Worm (Caenorhabditis elegans) whole organism, L4 larva: ENCODE data around the gene kin-20.
A peak's percentile ranks its signal among the peaks of the same experiment; 100 is the strongest.

Experiments
- D1046.2 ChIP-seq: fragments of 200-800 bp; sonication (Bioruptor generic); IDR thresholded peaks from 2 replicates; pipeline ENCODE4 v1.3.6; 2022; ENCODE audit warnings: missing genetic modification characterization, missing compliant biosample characterization
- F26F4.8 ChIP-seq: fragments of 200-800 bp; sonication (Bioruptor generic); conservative IDR thresholded peaks from 2 replicates; pipeline ENCODE4 v1.3.6; 2022; ENCODE audit warnings: missing genetic modification characterization, missing compliant biosample characterization
- F44E2.7 ChIP-seq: fragments of 200-800 bp; sonication (Bioruptor generic); IDR thresholded peaks from 2 replicates; pipeline ENCODE4 v2.1.2; 2022; ENCODE audit warnings: missing genetic modification characterization, missing compliant biosample characterization
- T20F7.1 ChIP-seq: fragments of 200-800 bp; sonication (Bioruptor generic); optimal IDR thresholded peaks from 2 replicates; lab custom pipeline; 2018; ENCODE audit warnings: mild to moderate bottlenecking, missing genetic modification characterization, missing compliant biosample characterization
- T26A8.4 ChIP-seq: fragments of 200-800 bp; sonication (Bioruptor generic); IDR thresholded peaks from 2 replicates; pipeline ENCODE4 v1.3.6; 2022; ENCODE audit warnings: missing genetic modification characterization, missing compliant biosample characterization
- Y48G9A.11 ChIP-seq: fragments of 200-800 bp; sonication (Bioruptor generic); IDR thresholded peaks from 2 replicates; pipeline ENCODE4 v1.3.6; 2022; ENCODE audit warnings: missing genetic modification reagents, missing genetic modification characterization, missing compliant biosample characterization
- Y5F2A.4 ChIP-seq: fragments of 200-800 bp; sonication (Bioruptor generic); optimal IDR thresholded peaks from 2 replicates; lab custom pipeline; 2018; ENCODE audit warnings: mild to moderate bottlenecking, missing genetic modification characterization, missing compliant biosample characterization
- ZK546.5 ChIP-seq, 2 experiments: sonication (generic microtip); optimal IDR thresholded peaks; 2 replicates each; lab custom pipeline; 2017; ENCODE audit warnings: missing biosample characterization in 2 of 2, missing genetic modification characterization in 2 of 2
- aly-2 ChIP-seq: sonication (generic microtip); optimal IDR thresholded peaks from 2 replicates; lab custom pipeline; 2018; ENCODE audit warnings: missing biosample characterization, missing genetic modification characterization
- arid-1 ChIP-seq: fragments of 200-800 bp; sonication (Bioruptor generic); conservative IDR thresholded peaks from 2 replicates; pipeline ENCODE4 v1.3.6; 2022; ENCODE audit warnings: missing genetic modification reagents, missing genetic modification characterization, missing compliant biosample characterization
- attf-4 ChIP-seq: sonication (generic microtip); optimal IDR thresholded peaks from 3 replicates; lab custom pipeline; 2017; ENCODE audit warnings: missing biosample characterization, missing genetic modification characterization
- ceh-28 ChIP-seq: fragments of 150-350 bp; optimal IDR thresholded peaks from 2 replicates; lab custom pipeline; 2014; ENCODE audit warnings: missing biosample characterization, missing genetic modification reagents, missing genetic modification characterization
- cey-2 ChIP-seq: sonication (generic microtip); optimal IDR thresholded peaks from 3 replicates; lab custom pipeline; 2017; ENCODE audit warnings: missing genetic modification characterization, mild to moderate bottlenecking, missing compliant biosample characterization, antibody characterized with exemption, borderline replicate concordance; ENCODE audit not compliant: insufficient read depth
- ctbp-1 ChIP-seq: fragments of 200-800 bp; sonication (Bioruptor generic); IDR thresholded peaks from 2 replicates; pipeline ENCODE4 v1.3.6; 2022; ENCODE audit warnings: missing genetic modification reagents, missing genetic modification characterization, missing compliant biosample characterization
- daf-12 ChIP-seq: fragments of 150-350 bp; optimal IDR thresholded peaks from 2 replicates; lab custom pipeline; 2014; ENCODE audit warnings: missing biosample characterization, missing genetic modification reagents, missing genetic modification characterization
- dmd-9 ChIP-seq: fragments of 200-800 bp; sonication (Bioruptor generic); IDR thresholded peaks from 2 replicates; pipeline ENCODE4 v1.3.6; 2022; ENCODE audit warnings: missing genetic modification reagents, missing genetic modification characterization, missing compliant biosample characterization
- dpl-1 ChIP-seq: fragments of 150-350 bp; optimal IDR thresholded peaks from 2 replicates; lab custom pipeline; 2014; ENCODE audit warnings: missing biosample characterization, missing genetic modification reagents, missing genetic modification characterization
- duxl-1 ChIP-seq: sonication (generic microtip); optimal IDR thresholded peaks from 2 replicates; lab custom pipeline; 2016; ENCODE audit warnings: mild to moderate bottlenecking, missing genetic modification characterization, moderate library complexity, missing compliant biosample characterization; ENCODE audit not compliant: poor library complexity
- dve-1 ChIP-seq: sonication (generic microtip); optimal IDR thresholded peaks from 2 replicates; lab custom pipeline; 2017; ENCODE audit warnings: antibody characterized with exemption, mild to moderate bottlenecking, missing genetic modification characterization, missing compliant biosample characterization; ENCODE audit not compliant: insufficient read depth
- egl-27 ChIP-seq: sonication (generic microtip); optimal IDR thresholded peaks from 3 replicates; lab custom pipeline; 2017; ENCODE audit warnings: missing biosample characterization, missing genetic modification reagents, missing genetic modification characterization
- egl-43 ChIP-seq: fragments of 200-800 bp; sonication (Bioruptor generic); IDR thresholded peaks from 2 replicates; pipeline ENCODE4 v1.3.6; 2022; ENCODE audit warnings: missing genetic modification reagents, missing genetic modification characterization, missing compliant biosample characterization
- gei-8 ChIP-seq: fragments of 200-800 bp; sonication (Bioruptor generic); optimal IDR thresholded peaks from 2 replicates; lab custom pipeline; 2018; ENCODE audit warnings: mild to moderate bottlenecking, missing genetic modification characterization, missing compliant biosample characterization
- hlh-30 ChIP-seq: sonication (generic microtip); optimal IDR thresholded peaks from 2 replicates; lab custom pipeline; 2017; ENCODE audit warnings: antibody characterized with exemption, mild to moderate bottlenecking, missing genetic modification characterization, missing compliant biosample characterization; ENCODE audit not compliant: insufficient read depth
- hmg-1.1 ChIP-seq: fragments of 200-800 bp; sonication (Bioruptor generic); IDR thresholded peaks from 2 replicates; pipeline ENCODE4 v1.3.6; 2022; ENCODE audit warnings: missing genetic modification reagents, missing genetic modification characterization, missing compliant biosample characterization
- jun-1 ChIP-seq: fragments of 150-350 bp; optimal IDR thresholded peaks from 2 replicates; lab custom pipeline; 2014; ENCODE audit warnings: missing biosample characterization, missing genetic modification reagents, missing genetic modification characterization
- lim-7 ChIP-seq: fragments of 200-800 bp; sonication (Bioruptor generic); IDR thresholded peaks from 2 replicates; pipeline ENCODE4 v1.3.6; 2022; ENCODE audit warnings: missing genetic modification characterization, missing compliant biosample characterization
- lin-29 ChIP-seq: fragments of 200-800 bp; sonication (Bioruptor generic); IDR thresholded peaks from 2 replicates; pipeline ENCODE4 v1.3.6; 2022; ENCODE audit warnings: missing genetic modification reagents, missing genetic modification characterization, missing compliant biosample characterization
- lin-39 ChIP-seq: fragments of 150-350 bp; optimal IDR thresholded peaks from 2 replicates; lab custom pipeline; 2014; ENCODE audit warnings: missing biosample characterization, missing genetic modification reagents, missing genetic modification characterization
- lir-3 ChIP-seq: sonication (generic microtip); optimal IDR thresholded peaks from 2 replicates; lab custom pipeline; 2016; ENCODE audit warnings: mild to moderate bottlenecking, missing genetic modification characterization, missing compliant biosample characterization
- mdt-29 ChIP-seq: fragments of 200-800 bp; sonication (Bioruptor generic); IDR thresholded peaks from 2 replicates; pipeline ENCODE4 v1.3.6; 2022; ENCODE audit warnings: missing genetic modification reagents, missing genetic modification characterization, missing compliant biosample characterization
- mxl-2 ChIP-seq: fragments of 200-800 bp; sonication (Bioruptor generic); conservative IDR thresholded peaks from 2 replicates; pipeline ENCODE4 v1.3.6; 2022; ENCODE audit warnings: missing genetic modification reagents, missing genetic modification characterization, missing compliant biosample characterization
- mxl-3 ChIP-seq: fragments of 200-800 bp; sonication (Bioruptor generic); optimal IDR thresholded peaks from 2 replicates; lab custom pipeline; 2018; ENCODE audit warnings: mild to moderate bottlenecking, missing genetic modification characterization, missing compliant biosample characterization
- nhr-10 ChIP-seq: fragments of 150-350 bp; optimal IDR thresholded peaks from 2 replicates; lab custom pipeline; 2014; ENCODE audit warnings: missing biosample characterization, missing genetic modification characterization
- nhr-11 ChIP-seq: fragments of 150-350 bp; optimal IDR thresholded peaks from 2 replicates; lab custom pipeline; 2014; ENCODE audit warnings: missing biosample characterization, missing genetic modification characterization
- nhr-25 ChIP-seq: sonication (generic microtip); optimal IDR thresholded peaks from 2 replicates; lab custom pipeline; 2017; ENCODE audit warnings: missing genetic modification characterization, mild to moderate bottlenecking, missing compliant biosample characterization, antibody characterized with exemption, moderate library complexity, borderline replicate concordance; ENCODE audit not compliant: insufficient read depth
- nhr-28 ChIP-seq: fragments of 150-350 bp; optimal IDR thresholded peaks from 2 replicates; lab custom pipeline; 2014; ENCODE audit warnings: missing biosample characterization, missing genetic modification characterization
- nhr-48 ChIP-seq: sonication (generic microtip); optimal IDR thresholded peaks from 2 replicates; lab custom pipeline; 2016; ENCODE audit warnings: mild to moderate bottlenecking, missing genetic modification characterization, missing compliant biosample characterization
- nhr-76 ChIP-seq: fragments of 150-350 bp; optimal IDR thresholded peaks from 2 replicates; lab custom pipeline; 2014; ENCODE audit warnings: missing biosample characterization, missing genetic modification characterization
- pha-4 ChIP-seq, 2 experiments: fragments of 150-350 bp in 1 of 2; fragments of 200-800 bp in 1 of 2; sonication (Bioruptor generic) in 1 of 2; IDR thresholded peaks in 1 of 2; optimal IDR thresholded peaks in 1 of 2; 2 replicates each; pipeline versions ENCODE4 v1.3.6 to Lab custom; 2014 to 2022; ENCODE audit warnings: missing genetic modification characterization in 2 of 2, missing genetic modification reagents in 2 of 2, missing biosample characterization in 1 of 2, missing compliant biosample characterization in 1 of 2
- pqm-1 ChIP-seq: sonication (generic microtip); optimal IDR thresholded peaks from 2 replicates; lab custom pipeline; 2017; ENCODE audit warnings: missing biosample characterization, missing genetic modification characterization
- sdz-12 ChIP-seq: fragments of 200-800 bp; sonication (Bioruptor generic); optimal IDR thresholded peaks from 2 replicates; lab custom pipeline; 2018; ENCODE audit warnings: mild to moderate bottlenecking, missing genetic modification characterization, missing compliant biosample characterization
- skn-1 ChIP-seq: fragments of 150-350 bp; optimal IDR thresholded peaks from 2 replicates; lab custom pipeline; 2014; ENCODE audit warnings: missing biosample characterization, missing genetic modification characterization
- snpc-1.2 ChIP-seq: fragments of 200-800 bp; sonication (Bioruptor generic); IDR thresholded peaks from 2 replicates; pipeline ENCODE4 v1.3.6; 2022; ENCODE audit warnings: missing genetic modification reagents, missing genetic modification characterization, missing compliant biosample characterization
- spr-1 ChIP-seq: sonication (generic microtip); optimal IDR thresholded peaks from 2 replicates; lab custom pipeline; 2016; ENCODE audit warnings: mild to moderate bottlenecking, missing genetic modification characterization, missing compliant biosample characterization
- spr-3 ChIP-seq: fragments of 200-800 bp; sonication (Bioruptor generic); optimal IDR thresholded peaks from 2 replicates; lab custom pipeline; 2018; ENCODE audit warnings: mild to moderate bottlenecking, missing genetic modification characterization, missing compliant biosample characterization
- zfp-3 ChIP-seq: fragments of 200-800 bp; sonication (Bioruptor generic); conservative IDR thresholded peaks from 2 replicates; pipeline ENCODE4 v1.3.6; 2022; ENCODE audit warnings: missing genetic modification reagents, missing genetic modification characterization, missing compliant biosample characterization
- zip-11 ChIP-seq: fragments of 200-800 bp; sonication (Bioruptor generic); IDR thresholded peaks from 2 replicates; pipeline ENCODE4 v1.3.6; 2022; ENCODE audit warnings: missing genetic modification characterization, missing compliant biosample characterization
- ztf-7 ChIP-seq: fragments of 150-350 bp; optimal IDR thresholded peaks from 2 replicates; lab custom pipeline; 2014; ENCODE audit warnings: missing biosample characterization, missing genetic modification characterization

Gene kin-20

DNA sequence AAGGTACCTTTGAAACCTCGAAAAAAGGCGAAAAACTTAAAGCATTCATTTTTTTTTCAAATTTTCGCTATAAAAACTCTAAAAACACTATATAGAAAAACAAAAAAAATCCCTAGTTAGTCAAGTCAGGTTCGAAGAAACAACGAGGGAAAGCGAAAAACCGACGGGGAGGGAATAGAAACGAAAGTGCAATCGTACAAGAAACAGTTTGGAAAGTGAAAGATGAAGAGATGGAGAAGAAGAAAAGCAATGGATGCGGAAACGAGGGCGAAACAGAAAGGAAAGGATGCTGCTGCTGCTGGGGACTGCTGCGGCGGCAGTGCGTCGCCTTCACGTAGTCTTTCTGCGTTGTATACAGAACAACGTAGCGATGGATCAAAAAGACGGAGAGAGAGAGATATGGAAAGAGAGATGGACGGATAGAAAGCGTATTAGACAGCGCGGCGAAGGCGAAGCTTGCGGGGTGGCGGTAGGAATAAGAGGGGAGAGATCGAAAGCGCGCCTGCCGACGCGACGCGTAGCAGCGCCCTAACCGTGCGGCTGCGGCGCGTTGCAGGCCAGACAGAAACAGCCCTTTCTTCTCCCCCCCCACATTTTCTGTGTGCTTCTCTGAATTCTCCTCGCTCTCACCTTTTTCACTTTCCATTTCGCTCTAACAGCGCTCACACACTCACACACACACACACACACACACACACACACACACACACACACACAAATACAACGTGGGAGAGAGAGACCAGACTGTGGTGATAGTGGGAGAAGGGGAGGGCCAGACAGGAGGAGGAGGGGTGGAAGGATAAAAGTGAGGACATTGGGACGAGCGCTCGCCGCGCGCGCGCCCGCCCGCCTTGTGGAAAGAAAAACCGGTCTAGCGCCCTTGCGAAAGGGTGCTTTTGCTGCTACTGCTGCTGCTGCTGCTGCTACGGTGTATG lies 2.5 kb downstream of the kin-20 start (continued):
- peak; percentile 86; the same call in 1 of the 2 replicates for TF ChIP-seq T26A8.4 (GFP tag; lab: Robert Waterston, UW)
- no peak for TF ChIP-seq F26F4.8 (GFP tag; lab: Robert Waterston, UW)
- no peak for TF ChIP-seq nhr-76 (tag; lab: Kevin White, UChicago)
- no peak for TF ChIP-seq Y48G9A.11
- no peak for TF ChIP-seq aly-2
- no peak for TF ChIP-seq D1046.2 (GFP tag; lab: Robert Waterston, UW)
- peak; percentile 33 for TF ChIP-seq lir-3 (tag; lab: Kevin White, UChicago)
- TF ChIP-seq F44E2.7 (GFP tag; lab: Robert Waterston, UW): no peak
- TF ChIP-seq egl-27 (tag; lab: Kevin White, UChicago): no peak
- no peak for TF ChIP-seq egl-43
- peak; percentile 98 for TF ChIP-seq mxl-3 (GFP tag; lab: Kevin White, UChicago)
- TF ChIP-seq zip-11 (GFP tag; lab: Robert Waterston, UW): no peak
- TF ChIP-seq arid-1 (GFP tag; lab: Robert Waterston, UW): peak; percentile 60
- peak; percentile 81 for TF ChIP-seq hmg-1.1 (GFP tag; lab: Robert Waterston, UW)
- TF ChIP-seq mxl-2 (GFP tag; lab: Robert Waterston, UW): peak; percentile 52; the same call in 1 of the 2 replicates
- 0 out of 2 replicates have a peak, but pooled peaks have one; percentile 44 for TF ChIP-seq zfp-3 (GFP tag; lab: Robert Waterston, UW)
- peak; percentile 87 for TF ChIP-seq nhr-11 (tag; lab: Kevin White, UChicago)
- TF ChIP-seq hlh-30 (tag; lab: Kevin White, UChicago): peak; percentile 90
- TF ChIP-seq cey-2 (tag; lab: Kevin White, UChicago): no peak
- TF ChIP-seq nhr-48 (tag; lab: Kevin White, UChicago): peak; percentile 96
- TF ChIP-seq nhr-28 (tag; lab: Kevin White, UChicago): peak; percentile 94
- TF ChIP-seq spr-1: peak; percentile 70
- TF ChIP-seq ZK546.5 (tag; optimal IDR thresholded peaks at IDR 0.05; lab: Kevin White, UChicago): no peak
- no peak for TF ChIP-seq lin-39 (tag; lab: Kevin White, UChicago)
- peak; percentile 49 for TF ChIP-seq gei-8 (GFP tag; lab: Kevin White, UChicago)
- TF ChIP-seq attf-4: no peak
- TF ChIP-seq daf-12 (tag; lab: Kevin White, UChicago): no peak
- no peak for TF ChIP-seq ceh-28 (tag; lab: Kevin White, UChicago)
- TF ChIP-seq Y5F2A.4 (GFP tag; lab: Kevin White, UChicago): peak; percentile 48
- TF ChIP-seq duxl-1 (tag; lab: Kevin White, UChicago): no peak
- no peak for TF ChIP-seq dmd-9 (GFP tag; lab: Robert Waterston, UW)
- TF ChIP-seq nhr-25 (tag; lab: Kevin White, UChicago): peak; percentile 85
- TF ChIP-seq lim-7 (GFP tag; lab: Robert Waterston, UW): no peak
- TF ChIP-seq ctbp-1 (GFP tag; lab: Robert Waterston, UW): peak; percentile 83
- TF ChIP-seq snpc-1.2: 0 out of 2 replicates have a peak, but pooled peaks have one; percentile 16
- TF ChIP-seq dve-1 (tag; lab: Kevin White, UChicago): peak; percentile 95
- TF ChIP-seq pha-4 (GFP tag; IDR thresholded peaks at IDR 0.05; lab: Robert Waterston, UW): peak; percentile 90
- TF ChIP-seq pha-4 (tag; optimal IDR thresholded peaks at IDR 0.05; lab: Kevin White, UChicago): peak; percentile 72
- peak; percentile 52 for TF ChIP-seq spr-3 (GFP tag; lab: Kevin White, UChicago)
- no peak for TF ChIP-seq T20F7.1
- TF ChIP-seq pqm-1 (tag; lab: Kevin White, UChicago): no peak
- TF ChIP-seq nhr-10 (tag; lab: Kevin White, UChicago): peak; percentile 59
- TF ChIP-seq jun-1: peak; percentile 59
- TF ChIP-seq mdt-29 (GFP tag; lab: Robert Waterston, UW): no peak
- TF ChIP-seq lin-29: no peak
- no peak for TF ChIP-seq skn-1 (tag; lab: Kevin White, UChicago)
- TF ChIP-seq sdz-12 (GFP tag; lab: Kevin White, UChicago): no peak
- no peak for TF ChIP-seq ztf-7
- TF ChIP-seq dpl-1 (GFP tag; lab: Kevin White, UChicago): peak; percentile 35
